Worm (Caenorhabditis elegans): ENCODE data around the gene col-153.

The col-153 gene

ce11 chrV:10966874-10967273 is 17.3 kb downstream of the col-153 start (continued):
- no peak for TF ChIP-seq F22D6.2 (tag; optimal IDR thresholded peaks at IDR 0.05)
- TF ChIP-seq C17E4.6 (GFP tag; IDR thresholded peaks at IDR 0.05), result no peak
- no peak for TF ChIP-seq nhr-120 (GFP tag; IDR thresholded peaks at IDR 0.05)
- TF ChIP-seq ceh-100 (GFP tag; IDR thresholded peaks at IDR 0.05), result no peak
- TF ChIP-seq lsl-1 (GFP tag; optimal IDR thresholded peaks at IDR 0.05), result no peak
- no peak for TF ChIP-seq dox-1 (GFP tag; IDR thresholded peaks at IDR 0.05)
- no peak for TF ChIP-seq ccch-3 (GFP tag; optimal IDR thresholded peaks at IDR 0.05)
- no peak for TF ChIP-seq C06A6.2 (GFP tag; conservative IDR thresholded peaks at IDR 0.05)
- no peak for TF ChIP-seq die-1 (tag; optimal IDR thresholded peaks at IDR 0.05)
- TF ChIP-seq mcd-1 (GFP tag; IDR thresholded peaks at IDR 0.05), result peak; percentile 56
- no peak for TF ChIP-seq B0019.2 (GFP tag; conservative IDR thresholded peaks at IDR 0.05)
- TF ChIP-seq B0035.1 (tag; optimal IDR thresholded peaks at IDR 0.05), result no peak
- no peak for TF ChIP-seq tbp1 (GFP tag; optimal IDR thresholded peaks at IDR 0.05)
- no peak for TF ChIP-seq snpc-4 (GFP tag; optimal IDR thresholded peaks at IDR 0.05)
- TF ChIP-seq snpc-4 (tag; optimal IDR thresholded peaks at IDR 0.05), result peak in 1 of 4 experiments; percentile 54
- TF ChIP-seq aptf-2 (GFP tag; conservative IDR thresholded peaks at IDR 0.05), result no peak
- TF ChIP-seq madf-6 (GFP tag; IDR thresholded peaks at IDR 0.05), result peak; percentile 45; the same call in 1 of the 2 replicates
- peak; percentile 14; the same call in 1 of the 2 replicates for TF ChIP-seq madf-3 (GFP tag; IDR thresholded peaks at IDR 0.05)
- no peak for TF ChIP-seq hrde-1 (tag; optimal IDR thresholded peaks at IDR 0.05; ENCODE audit: borderline replicate concordance)
- TF ChIP-seq zfh-2 (GFP tag; conservative IDR thresholded peaks at IDR 0.05), result peak; percentile 61
- 0 out of 2 replicates have a peak, but pooled peaks have one; percentile 27 for TF ChIP-seq hmg-20 (GFP tag; IDR thresholded peaks at IDR 0.05)
- peak; percentile 37 for TF ChIP-seq chd-7 (tag; optimal IDR thresholded peaks at IDR 0.05)
- TF ChIP-seq hsf-1 (GFP tag; IDR thresholded peaks at IDR 0.05), result peak; percentile 46; the same call in 1 of the 2 replicates
- no peak for TF ChIP-seq egl-44 (GFP tag; IDR thresholded peaks at IDR 0.05)
- TF ChIP-seq ama-1 (optimal IDR thresholded peaks at IDR 0.05), result no peak
- no peak for TF ChIP-seq ama-1 (GFP tag; optimal IDR thresholded peaks at IDR 0.05)
- TF ChIP-seq mes-4 (tag; optimal IDR thresholded peaks at IDR 0.05), result no peak
- TF ChIP-seq F57C9.4 (tag; optimal IDR thresholded peaks at IDR 0.05), result no peak
- no peak for TF ChIP-seq Y67H2A.10 (GFP tag; conservative IDR thresholded peaks at IDR 0.05)
- TF ChIP-seq madf-10 (tag; optimal IDR thresholded peaks at IDR 0.05), result no peak
- TF ChIP-seq F23B12.7 (tag; optimal IDR thresholded peaks at IDR 0.05; ENCODE audit: insufficient read depth), result no peak
- 0 out of 2 replicates have a peak, but pooled peaks have one; percentile 21 for TF ChIP-seq lag-1 (GFP tag; IDR thresholded peaks at IDR 0.05)

ce11 chrV:10967594-10968273 is 18.1 kb downstream of the col-153 start:
- TF ChIP-seq chd-7 (tag; optimal IDR thresholded peaks at IDR 0.05) (peak; percentile 57), hrde-1 (tag; optimal IDR thresholded peaks at IDR 0.05; ENCODE audit: borderline replicate concordance) (peak; percentile 43), let-607 (tag; optimal IDR thresholded peaks at IDR 0.05) (peak; percentile 98 to 99), ztf-25 (GFP tag; IDR thresholded peaks at IDR 0.05) (no peak), lin-54 (GFP tag; optimal IDR thresholded peaks at IDR 0.05) (peak; percentile 47), athp-1 (tag; optimal IDR thresholded peaks at IDR 0.05) (peak; percentile 24), pbrm-1 (GFP tag; IDR thresholded peaks at IDR 0.05) (peak; percentile 34; the same call in 1 of the 2 replicates), unc-62 (GFP tag; optimal IDR thresholded peaks at IDR 0.05) (peak; percentile 92), ekl-4 (GFP tag; IDR thresholded peaks at IDR 0.05) (0 out of 2 replicates have a peak, but pooled peaks have one; percentile 26), nhr-120 (GFP tag; IDR thresholded peaks at IDR 0.05) (0 out of 2 replicates have a peak, but pooled peaks have one; percentile 10), madf-3 (GFP tag; IDR thresholded peaks at IDR 0.05) (0 out of 2 replicates have a peak, but pooled peaks have one; percentile 15), mes-4 (tag; optimal IDR thresholded peaks at IDR 0.05) (no peak), ceh-27 (GFP tag; optimal IDR thresholded peaks at IDR 0.05) (no peak), madf-10 (tag; optimal IDR thresholded peaks at IDR 0.05) (no peak), nhr-80 (tag; optimal IDR thresholded peaks at IDR 0.05) (peak; percentile 99), D2030.7 (GFP tag; IDR thresholded peaks at IDR 0.05) (0 out of 2 replicates have a peak, but pooled peaks have one; percentile 11), attf-5 (GFP tag; optimal IDR thresholded peaks at IDR 0.05) (peak; percentile 24), Y56A3A.18 (GFP tag; IDR thresholded peaks at IDR 0.05) (peak; percentile 39; the same call in 1 of the 2 replicates), hmg-1.2 (GFP tag; IDR thresholded peaks at IDR 0.05) (no peak), repo-1 (tag; optimal IDR thresholded peaks at IDR 0.05) (peak; percentile 74), mxl-1 (tag; optimal IDR thresholded peaks at IDR 0.05) (no peak)

All from whole organism, young adult.